Worm (Caenorhabditis elegans) whole organism, L1 larva: ENCODE data around the gene F34D6.1.

Experiments
- alr-1 ChIP-seq: fragments of 200-800 bp; sonication (Bioruptor generic); optimal IDR thresholded peaks from 2 replicates; lab custom pipeline; 2018; ENCODE audit warnings: borderline replicate concordance, mild to moderate bottlenecking, missing genetic modification characterization, missing compliant biosample characterization
- ama-1 ChIP-seq: fragments of 150-350 bp; optimal IDR thresholded peaks from 2 replicates; lab custom pipeline; 2014
- blmp-1 ChIP-seq: fragments of 150-350 bp; optimal IDR thresholded peaks from 2 replicates; lab custom pipeline; 2014; ENCODE audit warnings: missing biosample characterization, missing genetic modification characterization
- dsc-1 ChIP-seq: sonication (generic microtip); optimal IDR thresholded peaks from 2 replicates; lab custom pipeline; 2016; ENCODE audit warnings: mild to moderate bottlenecking, missing genetic modification characterization, missing compliant biosample characterization
- egl-27 ChIP-seq, 2 experiments: fragments of 150-350 bp in 1 of 2; sonication (generic microtip); optimal IDR thresholded peaks; 3 replicates each; lab custom pipeline; 2017 to 2018; ENCODE audit warnings: missing biosample characterization in 2 of 2, missing genetic modification characterization in 2 of 2, missing genetic modification reagents in 2 of 2
- fos-1 ChIP-seq: fragments of 150-350 bp; optimal IDR thresholded peaks from 2 replicates; lab custom pipeline; 2014; ENCODE audit warnings: missing biosample characterization, missing genetic modification characterization
- nhr-237 ChIP-seq: fragments of 150-350 bp; optimal IDR thresholded peaks from 2 replicates; lab custom pipeline; 2014; ENCODE audit warnings: missing biosample characterization, missing genetic modification characterization
- unc-62 ChIP-seq: fragments of 150-350 bp; optimal IDR thresholded peaks from 2 replicates; lab custom pipeline; 2014; ENCODE audit warnings: missing biosample characterization, missing genetic modification reagents, missing genetic modification characterization

ce11 chrII:2700229-2700628, 19.2 kb upstream of the F34D6.1 start, which contains the start of gene sri-61:
- TF ChIP-seq egl-27 (tag; optimal IDR thresholded peaks at IDR 0.05; lab: Kevin White, UChicago) = no peak
- TF ChIP-seq ama-1 (lab: Kevin White, UChicago) = no peak
- TF ChIP-seq blmp-1 (tag; lab: Kevin White, UChicago) = no peak
- TF ChIP-seq unc-62 (GFP tag; lab: Kevin White, UChicago) = no peak
- TF ChIP-seq alr-1 = no peak
- no peak for TF ChIP-seq fos-1 (tag; lab: Kevin White, UChicago)
- no peak for TF ChIP-seq nhr-237
- no peak for TF ChIP-seq dsc-1 (tag; lab: Kevin White, UChicago)
